Worm (Caenorhabditis elegans) whole organism, L4 larva: ENCODE measurements around the gene T28D9.4.
A peak's percentile ranks its signal among the peaks of the same experiment; 100 is the strongest.

Source experiments
- F44E2.7 ChIP-seq: fragments of 200-800 bp; sonication (Bioruptor generic); IDR thresholded peaks from 2 replicates; pipeline ENCODE4 v2.1.2; 2022; ENCODE audit warnings: missing genetic modification characterization, missing compliant biosample characterization
- F49E8.2 ChIP-seq: sonication (generic microtip); optimal IDR thresholded peaks from 2 replicates; lab custom pipeline; 2016; ENCODE audit warnings: missing compliant biosample characterization, mild to moderate bottlenecking, missing genetic modification characterization, borderline replicate concordance
- R02D3.7 ChIP-seq: fragments of 150-350 bp; sonication (generic microtip); optimal IDR thresholded peaks from 3 replicates; lab custom pipeline; 2014; ENCODE audit warnings: missing biosample characterization, missing genetic modification characterization
- T26A8.4 ChIP-seq: fragments of 200-800 bp; sonication (Bioruptor generic); IDR thresholded peaks from 2 replicates; pipeline ENCODE4 v1.3.6; 2022; ENCODE audit warnings: missing genetic modification characterization, missing compliant biosample characterization
- Y48G9A.11 ChIP-seq: fragments of 200-800 bp; sonication (Bioruptor generic); IDR thresholded peaks from 2 replicates; pipeline ENCODE4 v1.3.6; 2022; ENCODE audit warnings: missing genetic modification reagents, missing genetic modification characterization, missing compliant biosample characterization
- Y5F2A.4 ChIP-seq: fragments of 200-800 bp; sonication (Bioruptor generic); optimal IDR thresholded peaks from 2 replicates; lab custom pipeline; 2018; ENCODE audit warnings: mild to moderate bottlenecking, missing genetic modification characterization, missing compliant biosample characterization
- ZK546.5 ChIP-seq, 2 experiments: sonication (generic microtip); optimal IDR thresholded peaks; 2 replicates each; lab custom pipeline; 2017; ENCODE audit warnings: missing biosample characterization in 2 of 2, missing genetic modification characterization in 2 of 2
- ceh-44 ChIP-seq: fragments of 200-800 bp; sonication (Bioruptor generic); IDR thresholded peaks from 2 replicates; pipeline ENCODE4 v1.3.6; 2022; ENCODE audit warnings: missing genetic modification reagents, missing genetic modification characterization, missing compliant biosample characterization
- ces-1 ChIP-seq: fragments of 150-350 bp; sonication (generic microtip); optimal IDR thresholded peaks from 4 replicates; lab custom pipeline; 2014; ENCODE audit warnings: missing biosample characterization, missing genetic modification reagents, missing genetic modification characterization
- cey-2 ChIP-seq: sonication (generic microtip); optimal IDR thresholded peaks from 3 replicates; lab custom pipeline; 2017; ENCODE audit warnings: missing genetic modification characterization, mild to moderate bottlenecking, missing compliant biosample characterization, antibody characterized with exemption, borderline replicate concordance; ENCODE audit not compliant: insufficient read depth
- daf-12 ChIP-seq: fragments of 150-350 bp; optimal IDR thresholded peaks from 2 replicates; lab custom pipeline; 2014; ENCODE audit warnings: missing biosample characterization, missing genetic modification reagents, missing genetic modification characterization
- daf-16 ChIP-seq, 3 experiments: sonication (generic microtip); optimal IDR thresholded peaks; 2 replicates each; lab custom pipeline; 2016 to 2017; ENCODE audit warnings: missing genetic modification characterization in 3 of 3, missing genetic modification reagents in 3 of 3, mild to moderate bottlenecking in 2 of 3, missing compliant biosample characterization in 2 of 3, missing biosample characterization in 1 of 3, moderate library complexity in 1 of 3
- daf-19 ChIP-seq: fragments of 200-800 bp; sonication (Bioruptor generic); conservative IDR thresholded peaks from 2 replicates; pipeline ENCODE4 v1.3.6; 2022; ENCODE audit warnings: missing genetic modification characterization, missing compliant biosample characterization
- dmd-6 ChIP-seq: fragments of 200-800 bp; sonication (Bioruptor generic); IDR thresholded peaks from 2 replicates; pipeline ENCODE4 v1.3.6; 2022; ENCODE audit warnings: missing genetic modification reagents, missing genetic modification characterization, missing compliant biosample characterization
- dmd-8 ChIP-seq: fragments of 200-800 bp; sonication (Bioruptor generic); IDR thresholded peaks from 2 replicates; pipeline ENCODE4 v1.3.6; 2022; ENCODE audit warnings: missing genetic modification characterization, missing compliant biosample characterization
- dmd-9 ChIP-seq: fragments of 200-800 bp; sonication (Bioruptor generic); IDR thresholded peaks from 2 replicates; pipeline ENCODE4 v1.3.6; 2022; ENCODE audit warnings: missing genetic modification reagents, missing genetic modification characterization, missing compliant biosample characterization
- dve-1 ChIP-seq: sonication (generic microtip); optimal IDR thresholded peaks from 2 replicates; lab custom pipeline; 2017; ENCODE audit warnings: antibody characterized with exemption, mild to moderate bottlenecking, missing genetic modification characterization, missing compliant biosample characterization; ENCODE audit not compliant: insufficient read depth
- fkh-10 ChIP-seq: fragments of 150-350 bp; optimal IDR thresholded peaks from 2 replicates; lab custom pipeline; 2014; ENCODE audit warnings: missing biosample characterization, missing genetic modification reagents, missing genetic modification characterization
- gei-8 ChIP-seq: fragments of 200-800 bp; sonication (Bioruptor generic); optimal IDR thresholded peaks from 2 replicates; lab custom pipeline; 2018; ENCODE audit warnings: mild to moderate bottlenecking, missing genetic modification characterization, missing compliant biosample characterization
- hif-1 ChIP-seq, 2 experiments: sonication (generic microtip); optimal IDR thresholded peaks; 2 replicates each; lab custom pipeline; 2016 to 2017; ENCODE audit warnings: missing compliant biosample characterization in 2 of 2, missing genetic modification characterization in 2 of 2, missing genetic modification reagents in 2 of 2, missing genotype in 2 of 2, mild to moderate bottlenecking in 1 of 2
- hlh-11 ChIP-seq: fragments of 200-800 bp; sonication (Bioruptor generic); optimal IDR thresholded peaks from 2 replicates; lab custom pipeline; 2018; ENCODE audit warnings: mild to moderate bottlenecking, missing genetic modification characterization, missing compliant biosample characterization
- hlh-30 ChIP-seq: sonication (generic microtip); optimal IDR thresholded peaks from 2 replicates; lab custom pipeline; 2017; ENCODE audit warnings: antibody characterized with exemption, mild to moderate bottlenecking, missing genetic modification characterization, missing compliant biosample characterization; ENCODE audit not compliant: insufficient read depth
- hmg-1.1 ChIP-seq: fragments of 200-800 bp; sonication (Bioruptor generic); IDR thresholded peaks from 2 replicates; pipeline ENCODE4 v1.3.6; 2022; ENCODE audit warnings: missing genetic modification reagents, missing genetic modification characterization, missing compliant biosample characterization
- lin-39 ChIP-seq: fragments of 150-350 bp; optimal IDR thresholded peaks from 2 replicates; lab custom pipeline; 2014; ENCODE audit warnings: missing biosample characterization, missing genetic modification reagents, missing genetic modification characterization
- lsy-2 ChIP-seq, 2 experiments: fragments of 150-350 bp in 1 of 2; sonication (generic microtip) in 1 of 2; optimal IDR thresholded peaks; 2 replicates each; lab custom pipeline; 2014 to 2017; ENCODE audit warnings: missing biosample characterization in 2 of 2, missing genetic modification characterization in 2 of 2
- madf-9 ChIP-seq: fragments of 200-800 bp; sonication (Bioruptor generic); conservative IDR thresholded peaks from 2 replicates; pipeline ENCODE4 v1.3.6; 2022; ENCODE audit warnings: missing genetic modification reagents, missing genetic modification characterization, missing compliant biosample characterization
- mdl-1 ChIP-seq, 2 experiments: fragments of 150-350 bp in 1 of 2; sonication (generic microtip) in 1 of 2; optimal IDR thresholded peaks; 2 replicates each; lab custom pipeline; 2014 to 2017; ENCODE audit warnings: missing biosample characterization in 2 of 2, missing genetic modification characterization in 2 of 2
- mes-2 ChIP-seq: sonication (generic microtip); optimal IDR thresholded peaks from 2 replicates; lab custom pipeline; 2016; ENCODE audit warnings: missing genotype, mild to moderate bottlenecking, missing genetic modification characterization, missing compliant biosample characterization; ENCODE audit not compliant: poor library complexity, severe bottlenecking
- mxl-3 ChIP-seq: fragments of 200-800 bp; sonication (Bioruptor generic); optimal IDR thresholded peaks from 2 replicates; lab custom pipeline; 2018; ENCODE audit warnings: mild to moderate bottlenecking, missing genetic modification characterization, missing compliant biosample characterization
- nhr-10 ChIP-seq: fragments of 150-350 bp; optimal IDR thresholded peaks from 2 replicates; lab custom pipeline; 2014; ENCODE audit warnings: missing biosample characterization, missing genetic modification characterization
- nhr-102 ChIP-seq: sonication (generic microtip); optimal IDR thresholded peaks from 2 replicates; lab custom pipeline; 2016; ENCODE audit warnings: mild to moderate bottlenecking, missing genetic modification characterization, moderate library complexity, missing compliant biosample characterization
- nhr-28 ChIP-seq: fragments of 150-350 bp; optimal IDR thresholded peaks from 2 replicates; lab custom pipeline; 2014; ENCODE audit warnings: missing biosample characterization, missing genetic modification characterization
- nhr-48 ChIP-seq: sonication (generic microtip); optimal IDR thresholded peaks from 2 replicates; lab custom pipeline; 2016; ENCODE audit warnings: mild to moderate bottlenecking, missing genetic modification characterization, missing compliant biosample characterization
- pha-4 ChIP-seq, 2 experiments: fragments of 150-350 bp in 1 of 2; fragments of 200-800 bp in 1 of 2; sonication (Bioruptor generic) in 1 of 2; IDR thresholded peaks in 1 of 2; optimal IDR thresholded peaks in 1 of 2; 2 replicates each; pipeline versions ENCODE4 v1.3.6 to Lab custom; 2014 to 2022; ENCODE audit warnings: missing genetic modification characterization in 2 of 2, missing genetic modification reagents in 2 of 2, missing biosample characterization in 1 of 2, missing compliant biosample characterization in 1 of 2
- pqm-1 ChIP-seq: sonication (generic microtip); optimal IDR thresholded peaks from 2 replicates; lab custom pipeline; 2017; ENCODE audit warnings: missing biosample characterization, missing genetic modification characterization
- rbr-2 ChIP-seq: sonication (generic microtip); optimal IDR thresholded peaks from 2 replicates; lab custom pipeline; 2016; ENCODE audit warnings: missing genotype, missing genetic modification characterization, missing compliant biosample characterization
- saeg-2 ChIP-seq: fragments of 200-800 bp; sonication (Bioruptor generic); IDR thresholded peaks from 2 replicates; pipeline ENCODE4 v1.3.6; 2022; ENCODE audit warnings: missing genetic modification reagents, missing genetic modification characterization, missing compliant biosample characterization
- skn-1 ChIP-seq: fragments of 150-350 bp; optimal IDR thresholded peaks from 2 replicates; lab custom pipeline; 2014; ENCODE audit warnings: missing biosample characterization, missing genetic modification characterization
- snpc-1.2 ChIP-seq: fragments of 200-800 bp; sonication (Bioruptor generic); IDR thresholded peaks from 2 replicates; pipeline ENCODE4 v1.3.6; 2022; ENCODE audit warnings: missing genetic modification reagents, missing genetic modification characterization, missing compliant biosample characterization
- spr-1 ChIP-seq: sonication (generic microtip); optimal IDR thresholded peaks from 2 replicates; lab custom pipeline; 2016; ENCODE audit warnings: mild to moderate bottlenecking, missing genetic modification characterization, missing compliant biosample characterization
- tra-1 ChIP-seq: fragments of 200-800 bp; sonication (Bioruptor generic); IDR thresholded peaks from 2 replicates; pipeline ENCODE4 v1.3.6; 2022; ENCODE audit warnings: missing genetic modification reagents, missing genetic modification characterization, missing compliant biosample characterization
- zag-1 ChIP-seq: fragments of 150-350 bp; optimal IDR thresholded peaks from 2 replicates; lab custom pipeline; 2014; ENCODE audit warnings: missing biosample characterization, missing genetic modification characterization
- zip-2 ChIP-seq: fragments of 150-350 bp; optimal IDR thresholded peaks from 2 replicates; lab custom pipeline; 2014; ENCODE audit warnings: missing biosample characterization, missing genetic modification characterization
- ztf-11 ChIP-seq: fragments of 150-350 bp; optimal IDR thresholded peaks from 2 replicates; lab custom pipeline; 2014; ENCODE audit warnings: missing biosample characterization, missing genetic modification characterization

The T28D9.4 gene

ce11 chrII:6448656-6449055, 28.1 kb upstream of the T28D9.4 start:
- TF ChIP-seq daf-16 (GFP tag; optimal IDR thresholded peaks at IDR 0.05; lab: Kevin White, UChicago): no peak
- peak; percentile 63 for TF ChIP-seq daf-16 (tag; optimal IDR thresholded peaks at IDR 0.05; lab: Kevin White, UChicago)
- TF ChIP-seq Y5F2A.4 (GFP tag; lab: Kevin White, UChicago): no peak
- peak in 1 of 2 experiments; percentile 25 for TF ChIP-seq mdl-1 (tag; optimal IDR thresholded peaks at IDR 0.05; lab: Kevin White, UChicago)
- TF ChIP-seq hlh-11 (tag; lab: Kevin White, UChicago): peak; percentile 49
- TF ChIP-seq nhr-102 (tag; lab: Kevin White, UChicago): no peak
- no peak for TF ChIP-seq dmd-8
- TF ChIP-seq T26A8.4: no peak
- no peak for TF ChIP-seq pha-4 (GFP tag; IDR thresholded peaks at IDR 0.05; lab: Robert Waterston, UW)
- TF ChIP-seq pha-4 (tag; optimal IDR thresholded peaks at IDR 0.05; lab: Kevin White, UChicago): no peak
- no peak for TF ChIP-seq fkh-10 (GFP tag; lab: Kevin White, UChicago)
- TF ChIP-seq cey-2 (tag; lab: Kevin White, UChicago): no peak
- peak; percentile 24 for TF ChIP-seq hlh-30 (tag; lab: Kevin White, UChicago)
- TF ChIP-seq skn-1 (tag; lab: Kevin White, UChicago): no peak
- no peak for TF ChIP-seq snpc-1.2 (GFP tag; lab: Robert Waterston, UW)
- peak; percentile 39 for TF ChIP-seq dmd-6
- no peak for TF ChIP-seq hmg-1.1 (GFP tag; lab: Robert Waterston, UW)
- TF ChIP-seq pqm-1: peak; percentile 82
- peak; percentile 40 for TF ChIP-seq dve-1 (tag; lab: Kevin White, UChicago)
- no peak for TF ChIP-seq nhr-48 (tag; lab: Kevin White, UChicago)
- no peak for TF ChIP-seq gei-8 (GFP tag; lab: Kevin White, UChicago)
- peak; percentile 100 for TF ChIP-seq nhr-28 (tag; lab: Kevin White, UChicago)
- TF ChIP-seq mxl-3: peak; percentile 69

ce11 chrII:6449656-6450055, 27.1 kb upstream of the T28D9.4 start, which contains the start of gene nhr-22:
Gene nhr-22 (minus strand): TSS chrII:6449792.
- TF ChIP-seq nhr-10 (tag; lab: Kevin White, UChicago) (no peak), hmg-1.1 (GFP tag; lab: Robert Waterston, UW) (no peak), zag-1 (tag; lab: Kevin White, UChicago) (no peak), tra-1 (no peak), daf-16 (GFP tag; optimal IDR thresholded peaks at IDR 0.05; lab: Kevin White, UChicago) (no peak), daf-16 (tag; optimal IDR thresholded peaks at IDR 0.05; lab: Kevin White, UChicago) (no peak), T26A8.4 (no peak), nhr-28 (tag; lab: Kevin White, UChicago) (peak; percentile 60), ces-1 (GFP tag; lab: Kevin White, UChicago) (no peak), skn-1 (tag; lab: Kevin White, UChicago) (no peak), daf-12 (tag; lab: Kevin White, UChicago) (no peak), dmd-9 (no peak), F44E2.7 (GFP tag; lab: Robert Waterston, UW) (no peak), mxl-3 (peak; percentile 54), lin-39 (no peak), pqm-1 (peak; percentile 28)

ce11 chrII:6453341-6453806, 23.4 kb upstream of the T28D9.4 start, which contains the start of gene atg-16.2:
Gene atg-16.2 (minus strand): TSS chrII:6453391.
- TF ChIP-seq ceh-44 (GFP tag; lab: Robert Waterston, UW): no peak
- TF ChIP-seq rbr-2 (tag; lab: Kevin White, UChicago): peak; percentile 37
- TF ChIP-seq dve-1 (tag; lab: Kevin White, UChicago): no peak
- TF ChIP-seq hlh-30 (tag; lab: Kevin White, UChicago): peak; percentile 84
- no peak for TF ChIP-seq zip-2 (tag; lab: Kevin White, UChicago)
- TF ChIP-seq saeg-2 (GFP tag; lab: Robert Waterston, UW): no peak
- TF ChIP-seq daf-19 (GFP tag; lab: Robert Waterston, UW): 0 out of 2 replicates have a peak, but pooled peaks have one; percentile 9
- TF ChIP-seq mxl-3: peak; percentile 91
- no peak for TF ChIP-seq ZK546.5 (tag; optimal IDR thresholded peaks at IDR 0.05; lab: Kevin White, UChicago)
- TF ChIP-seq hif-1 (tag; optimal IDR thresholded peaks at IDR 0.05; lab: Kevin White, UChicago): no peak
- peak in 1 of 2 experiments; percentile 53 for TF ChIP-seq mdl-1 (tag; optimal IDR thresholded peaks at IDR 0.05; lab: Kevin White, UChicago)
- no peak for TF ChIP-seq hlh-11 (tag; lab: Kevin White, UChicago)
- TF ChIP-seq spr-1: no peak
- no peak for TF ChIP-seq F49E8.2 (tag; lab: Kevin White, UChicago)
- peak in 1 of 2 experiments; percentile 83 for TF ChIP-seq lsy-2 (tag; optimal IDR thresholded peaks at IDR 0.05; lab: Kevin White, UChicago)
- TF ChIP-seq madf-9: no peak
- TF ChIP-seq R02D3.7: no peak
- TF ChIP-seq hmg-1.1 (GFP tag; lab: Robert Waterston, UW): peak; percentile 46; the same call in 1 of the 2 replicates
- no peak for TF ChIP-seq mes-2 (tag; lab: Kevin White, UChicago)
- TF ChIP-seq Y48G9A.11 (GFP tag; lab: Robert Waterston, UW): no peak
- no peak for TF ChIP-seq ztf-11 (tag; lab: Kevin White, UChicago)
